Worm (Caenorhabditis elegans) whole organism, early embryonic: Measurements from ENCODE around the gene yars-2.

ENCODE experiments used
- B0310.2 ChIP-seq: sonication (generic microtip); optimal IDR thresholded peaks from 2 replicates; lab custom pipeline; 2016; ENCODE audit warnings: mild to moderate bottlenecking, missing genetic modification characterization, missing compliant biosample characterization
- F13C5.2 ChIP-seq: sonication (generic microtip); optimal IDR thresholded peaks from 2 replicates; lab custom pipeline; 2017; ENCODE audit warnings: mild to moderate bottlenecking, missing genetic modification characterization, inconsistent platforms, missing compliant biosample characterization
- aly-1 ChIP-seq: sonication (generic microtip); optimal IDR thresholded peaks from 2 replicates; lab custom pipeline; 2016; ENCODE audit warnings: missing genetic modification characterization, missing compliant biosample characterization
- ama-1 ChIP-seq: fragments of 150-350 bp; optimal IDR thresholded peaks from 2 replicates; lab custom pipeline; 2014
- ceh-13 ChIP-seq: fragments of 200-800 bp; sonication (Bioruptor generic); optimal IDR thresholded peaks from 2 replicates; lab custom pipeline; 2018; ENCODE audit warnings: mild to moderate bottlenecking, missing genetic modification characterization, missing compliant biosample characterization
- ceh-36 ChIP-seq: sonication (generic microtip); optimal IDR thresholded peaks from 2 replicates; lab custom pipeline; 2016; ENCODE audit warnings: missing genetic modification characterization, inconsistent platforms, missing compliant biosample characterization
- ets-7 ChIP-seq: sonication (generic microtip); optimal IDR thresholded peaks from 2 replicates; lab custom pipeline; 2016; ENCODE audit warnings: missing genotype, missing genetic modification characterization, missing compliant biosample characterization
- flt-1 ChIP-seq: fragments of 200-800 bp; sonication (Bioruptor generic); IDR thresholded peaks from 2 replicates; pipeline ENCODE4 v1.3.6; 2022; ENCODE audit warnings: missing genetic modification characterization, missing compliant biosample characterization
- hmbx-1 ChIP-seq: sonication (generic microtip); optimal IDR thresholded peaks from 2 replicates; lab custom pipeline; 2016; ENCODE audit warnings: mild to moderate bottlenecking, missing genetic modification characterization, missing compliant biosample characterization
- hmg-4 ChIP-seq: fragments of 200-800 bp; sonication (Bioruptor generic); optimal IDR thresholded peaks from 2 replicates; lab custom pipeline; 2018; ENCODE audit warnings: mild to moderate bottlenecking, missing genetic modification characterization, missing compliant biosample characterization
- hnd-1 ChIP-seq: sonication (generic microtip); optimal IDR thresholded peaks from 2 replicates; lab custom pipeline; 2016; ENCODE audit warnings: missing genetic modification characterization, missing compliant biosample characterization
- pes-1 ChIP-seq: fragments of 200-800 bp; sonication (Bioruptor generic); IDR thresholded peaks from 2 replicates; pipeline ENCODE4 v1.3.6; 2022; ENCODE audit warnings: missing genetic modification reagents, missing genetic modification characterization, missing compliant biosample characterization
- scrt-1 ChIP-seq: fragments of 200-800 bp; sonication (Bioruptor generic); IDR thresholded peaks from 2 replicates; pipeline ENCODE4 v1.3.6; 2022; ENCODE audit warnings: missing genetic modification characterization, missing compliant biosample characterization
- sea-1 ChIP-seq: fragments of 200-800 bp; sonication (Bioruptor generic); conservative IDR thresholded peaks from 2 replicates; pipeline ENCODE4 v1.3.6; 2022; ENCODE audit warnings: missing genetic modification characterization, missing compliant biosample characterization
- tbx-11 ChIP-seq: fragments of 200-800 bp; sonication (Bioruptor generic); IDR thresholded peaks from 2 replicates; pipeline ENCODE4 v1.3.6; 2022; ENCODE audit warnings: missing genetic modification characterization, missing compliant biosample characterization
- tbx-37 ChIP-seq: fragments of 200-800 bp; sonication (Bioruptor generic); conservative IDR thresholded peaks from 2 replicates; pipeline ENCODE4 v1.3.6; 2022; ENCODE audit warnings: missing genetic modification reagents, missing genetic modification characterization, missing compliant biosample characterization
- tra-4 ChIP-seq: sonication (generic microtip); optimal IDR thresholded peaks from 2 replicates; lab custom pipeline; 2017; ENCODE audit warnings: missing genetic modification characterization, missing compliant biosample characterization

yars-2 gene

DNA sequence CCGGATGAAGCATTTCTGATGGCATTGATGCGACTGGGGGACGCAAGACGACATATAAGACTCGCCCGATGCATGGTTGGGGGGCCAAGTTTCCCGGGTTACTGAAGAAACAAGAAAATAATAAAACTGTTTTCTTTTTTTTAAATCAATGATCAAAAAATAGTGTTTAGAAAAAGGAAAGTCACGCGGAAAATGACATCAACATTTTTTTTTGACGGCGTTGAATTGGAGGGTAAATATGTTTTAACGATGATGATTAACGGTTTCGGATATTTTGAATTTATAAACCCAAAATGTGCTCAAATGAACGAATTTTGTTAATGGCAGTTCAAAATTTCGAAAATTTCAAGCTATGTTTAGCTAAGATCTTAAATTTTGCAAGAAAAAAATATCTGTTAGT lies 8.5 kb downstream of the yars-2 start, which contains the start of gene ogdh-1:
Gene ogdh-1 (minus strand): TSS at position 101 of the 400 bp plus-strand sequence.
- TF ChIP-seq hnd-1 (tag; lab: Kevin White, UChicago) (no peak), ceh-36 (tag; lab: Kevin White, UChicago) (no peak), F13C5.2 (no peak), ceh-13 (no peak), B0310.2 (tag; lab: Kevin White, UChicago) (no peak), pes-1 (no peak), hmbx-1 (no peak), scrt-1 (GFP tag; lab: Robert Waterston, UW) (no peak)

DNA sequence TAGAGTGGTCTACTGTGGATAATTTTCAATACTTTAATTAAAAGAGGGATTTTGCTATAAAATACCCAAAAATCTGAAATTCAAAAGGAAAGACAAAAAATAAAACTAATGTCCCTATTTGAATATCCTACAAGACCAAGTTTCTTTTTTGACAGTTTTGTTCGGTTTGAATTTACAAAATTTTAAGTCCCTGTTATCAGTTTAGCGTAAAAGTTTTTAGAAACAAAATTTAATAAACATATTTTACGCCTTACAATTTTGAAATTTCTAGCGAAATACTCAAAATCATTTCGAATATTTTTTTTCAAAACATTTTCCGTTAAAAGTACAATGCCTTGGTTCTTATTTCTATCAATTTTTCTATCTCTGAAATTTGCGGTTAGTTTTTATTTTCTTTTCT lies 20.0 kb downstream of the yars-2 start, which contains the start of gene spe-51:
Gene spe-51 (plus strand): TSS at position 301 of the 400 bp plus-strand sequence.
- TF ChIP-seq tbx-11 (GFP tag; lab: Robert Waterston, UW) (no peak), ets-7 (tag; lab: Kevin White, UChicago) (no peak), scrt-1 (GFP tag; lab: Robert Waterston, UW) (no peak), ama-1 (lab: Kevin White, UChicago) (no peak), ceh-13 (no peak), B0310.2 (tag; lab: Kevin White, UChicago) (no peak), sea-1 (GFP tag; lab: Robert Waterston, UW) (no peak), tbx-37 (no peak), aly-1 (tag; lab: Kevin White, UChicago) (no peak), flt-1 (GFP tag; lab: Robert Waterston, UW) (no peak), pes-1 (no peak), hmg-4 (GFP tag; lab: Kevin White, UChicago) (no peak)

DNA sequence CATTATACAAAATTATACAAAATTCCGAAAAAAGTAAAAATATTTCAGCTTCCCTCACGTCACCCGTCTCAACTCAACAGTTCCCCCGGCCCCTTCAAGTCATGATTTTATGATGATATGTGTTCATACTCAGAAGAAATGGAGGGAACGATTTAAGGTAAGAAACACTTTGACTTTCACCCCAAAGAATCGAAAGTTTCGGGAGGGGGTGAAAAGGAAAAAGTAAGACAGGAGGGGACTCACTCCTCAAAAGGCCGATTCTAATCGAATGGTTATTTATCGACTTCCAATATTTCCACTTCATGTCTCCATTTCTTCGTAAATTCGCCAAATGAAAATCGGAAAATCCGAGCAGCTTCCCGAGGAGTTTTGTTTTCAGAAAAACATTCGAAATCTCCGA lies 24.2 kb downstream of the yars-2 start, which contains the start of gene bus-4:
Gene bus-4 (plus strand): TSS at position 49 of the 400 bp plus-strand sequence.
- no peak for TF ChIP-seq scrt-1 (GFP tag; lab: Robert Waterston, UW)
- no peak for TF ChIP-seq ceh-36 (tag; lab: Kevin White, UChicago)
- no peak for TF ChIP-seq tbx-37
- no peak for TF ChIP-seq pes-1
- no peak for TF ChIP-seq tra-4
- no peak for TF ChIP-seq hmbx-1
- no peak for TF ChIP-seq aly-1 (tag; lab: Kevin White, UChicago)
- no peak for TF ChIP-seq tbx-11 (GFP tag; lab: Robert Waterston, UW)
- TF ChIP-seq hnd-1 (tag; lab: Kevin White, UChicago) = no peak

DNA sequence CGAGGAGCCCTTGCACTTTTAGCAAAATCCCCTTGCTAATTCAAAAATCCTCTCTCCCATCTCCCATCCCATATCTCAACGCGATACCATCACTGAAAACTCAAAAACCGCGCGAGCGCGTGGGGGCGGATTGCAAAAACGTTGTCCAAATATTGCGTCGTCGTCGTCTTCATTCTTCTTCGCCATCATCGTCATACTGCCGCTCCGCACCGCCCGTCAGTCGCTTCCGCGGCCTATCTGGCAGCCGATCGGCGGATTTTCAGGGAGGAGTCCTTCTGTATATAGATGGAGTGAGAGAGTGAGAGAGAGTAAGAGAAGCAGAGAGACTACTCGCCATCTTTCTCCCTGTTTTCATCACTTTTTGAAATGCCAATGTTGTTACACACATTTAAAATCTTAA lies 25.5 kb downstream of the yars-2 start:
- TF ChIP-seq sea-1 (GFP tag; lab: Robert Waterston, UW) (no peak), flt-1 (GFP tag; lab: Robert Waterston, UW) (no peak), ceh-36 (tag; lab: Kevin White, UChicago) (no peak)

DNA sequence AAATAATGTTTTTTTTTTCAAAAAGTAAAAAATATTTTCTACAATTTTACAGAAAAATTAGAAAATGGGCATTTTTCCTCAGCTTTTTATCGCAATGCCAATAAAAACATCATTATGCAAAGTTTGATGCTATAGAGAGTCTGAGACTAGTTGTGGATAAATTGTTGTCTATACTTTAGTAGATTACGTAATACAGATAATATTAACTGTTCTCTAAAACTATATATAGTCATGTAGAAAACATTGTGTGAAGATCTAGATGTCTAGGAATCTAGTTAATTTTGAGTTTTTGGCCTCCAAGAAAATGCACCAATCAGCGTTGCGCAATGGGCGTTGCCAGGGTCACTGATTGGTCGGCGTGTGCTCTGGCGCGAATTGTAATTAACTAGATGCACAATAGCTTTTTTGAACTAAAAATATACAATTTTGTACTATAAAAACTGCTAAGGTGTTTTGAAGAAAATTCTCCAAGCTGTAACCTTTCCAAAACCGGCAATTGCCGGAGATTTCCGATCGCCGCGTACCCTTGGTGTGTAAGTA lies 26.1 kb downstream of the yars-2 start:
- TF ChIP-seq tra-4 = no peak
- no peak for TF ChIP-seq flt-1 (GFP tag; lab: Robert Waterston, UW)
- no peak for TF ChIP-seq pes-1
- TF ChIP-seq hmg-4 (GFP tag; lab: Kevin White, UChicago) = no peak
- TF ChIP-seq tbx-37 = no peak
- TF ChIP-seq tbx-11 (GFP tag; lab: Robert Waterston, UW) = no peak
- no peak for TF ChIP-seq ets-7 (tag; lab: Kevin White, UChicago)
- TF ChIP-seq sea-1 (GFP tag; lab: Robert Waterston, UW) = no peak
- no peak for TF ChIP-seq scrt-1 (GFP tag; lab: Robert Waterston, UW)
- no peak for TF ChIP-seq hnd-1 (tag; lab: Kevin White, UChicago)
- TF ChIP-seq ceh-36 (tag; lab: Kevin White, UChicago) = no peak
- no peak for TF ChIP-seq ceh-13
- no peak for TF ChIP-seq B0310.2 (tag; lab: Kevin White, UChicago)
- TF ChIP-seq hmbx-1 = no peak
- no peak for TF ChIP-seq F13C5.2

DNA sequence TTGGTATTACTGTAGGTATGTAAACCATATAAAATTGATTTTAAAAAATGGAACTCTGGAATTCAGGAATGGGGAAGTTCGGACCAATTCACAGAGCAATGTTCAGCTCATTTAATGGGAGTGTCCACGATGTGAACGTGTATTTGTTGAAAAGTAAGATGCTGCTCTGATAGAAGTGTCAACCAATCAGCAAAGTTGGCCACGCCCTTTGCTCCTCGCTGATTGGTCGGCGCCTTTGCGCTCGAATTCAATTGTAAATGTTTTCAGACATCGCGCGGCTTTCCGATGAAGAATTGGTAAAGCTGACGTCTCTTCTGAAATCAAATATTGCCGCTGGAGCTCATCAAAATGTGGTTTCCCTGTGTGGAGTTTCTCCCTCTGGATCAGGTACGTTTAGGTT lies 29.3 kb downstream of the yars-2 start:
- no peak for TF ChIP-seq ama-1 (lab: Kevin White, UChicago)
- TF ChIP-seq pes-1 = no peak
- no peak for TF ChIP-seq tbx-37
- TF ChIP-seq hmg-4 (GFP tag; lab: Kevin White, UChicago) = no peak
- TF ChIP-seq tbx-11 (GFP tag; lab: Robert Waterston, UW) = no peak
- TF ChIP-seq aly-1 (tag; lab: Kevin White, UChicago) = no peak
- no peak for TF ChIP-seq F13C5.2
- TF ChIP-seq scrt-1 (GFP tag; lab: Robert Waterston, UW) = no peak
- TF ChIP-seq hnd-1 (tag; lab: Kevin White, UChicago) = no peak
- no peak for TF ChIP-seq hmbx-1
- no peak for TF ChIP-seq ets-7 (tag; lab: Kevin White, UChicago)
- TF ChIP-seq ceh-36 (tag; lab: Kevin White, UChicago) = no peak
- TF ChIP-seq B0310.2 (tag; lab: Kevin White, UChicago) = no peak
- no peak for TF ChIP-seq flt-1 (GFP tag; lab: Robert Waterston, UW)
- TF ChIP-seq sea-1 (GFP tag; lab: Robert Waterston, UW) = no peak
- TF ChIP-seq tra-4 = no peak
- no peak for TF ChIP-seq ceh-13

DNA sequence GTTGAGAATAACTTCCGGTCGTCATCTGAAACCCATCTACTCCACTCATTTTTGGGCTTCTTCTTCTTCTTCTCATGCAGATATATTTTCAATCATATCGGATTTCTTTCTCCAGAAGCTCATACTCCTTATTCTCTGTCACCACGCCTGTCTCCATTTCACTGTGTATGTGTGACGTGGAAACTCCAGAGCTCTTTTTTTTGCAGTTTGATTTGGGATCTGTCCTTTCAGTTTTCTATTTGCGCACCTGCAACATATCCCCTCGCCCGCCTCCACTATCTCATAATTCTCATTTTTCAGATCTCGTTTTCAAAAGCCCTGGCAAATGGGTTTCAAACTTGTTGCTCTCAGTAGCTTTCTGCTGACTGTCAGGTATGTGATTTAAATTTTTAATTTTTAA lies 33.7 kb downstream of the yars-2 start, which contains the start of gene kin-36:
Gene kin-36 (plus strand): TSS at position 301 of the 400 bp plus-strand sequence.
- TF ChIP-seq aly-1 (tag; lab: Kevin White, UChicago) (no peak), flt-1 (GFP tag; lab: Robert Waterston, UW) (no peak), hmg-4 (GFP tag; lab: Kevin White, UChicago) (no peak), B0310.2 (tag; lab: Kevin White, UChicago) (no peak), ceh-13 (no peak), ets-7 (tag; lab: Kevin White, UChicago) (no peak), hmbx-1 (no peak), sea-1 (GFP tag; lab: Robert Waterston, UW) (no peak), hnd-1 (tag; lab: Kevin White, UChicago) (no peak), ceh-36 (tag; lab: Kevin White, UChicago) (no peak), F13C5.2 (no peak), tbx-37 (no peak), tra-4 (no peak)
